Comparison of ENCODE assay signal across 6 worm cellular contexts in the genomic region with DNA sequence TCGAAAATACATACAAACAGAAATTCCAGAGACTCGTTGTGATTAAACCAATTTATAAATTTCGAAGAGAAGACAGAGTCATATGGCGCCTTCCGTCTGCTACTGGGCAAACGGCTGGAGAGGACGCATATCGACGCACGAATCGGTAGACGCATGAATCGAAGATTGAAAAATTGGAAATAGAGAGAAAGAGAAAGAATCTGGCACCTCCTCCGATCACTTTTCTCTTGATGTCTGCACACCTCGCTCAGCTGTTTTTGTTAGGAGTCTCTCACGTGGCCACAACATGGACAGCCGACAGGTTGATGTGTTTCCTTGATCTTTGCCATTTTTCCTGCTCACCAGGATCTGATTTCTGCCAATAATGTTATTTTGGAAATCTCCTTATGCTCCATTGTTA.
TF ChIP-seq lines count a peak whose summit lies in the region.

No protein-coding gene starts in this region.

TF ChIP-seq in whole organism, L1 larva, 84 proteins besides CTCF, POLR2A, EP300 and RAD21 (continues in another document):
- TF ChIP-seq lin-35 (GFP tag; optimal IDR thresholded peaks at IDR 0.05; lab: Kevin White, UChicago), result peak; percentile 28 to 58
- peak; percentile 66 for TF ChIP-seq lin-39 (tag; optimal IDR thresholded peaks at IDR 0.05; lab: Kevin White, UChicago)
- peak; percentile 53 to 65 for TF ChIP-seq lsy-2 (tag; optimal IDR thresholded peaks at IDR 0.05; lab: Kevin White, UChicago)
- peak; percentile 73 for TF ChIP-seq nhr-19 (GFP tag; conservative IDR thresholded peaks at IDR 0.05; lab: Robert Waterston, UW)
- TF ChIP-seq unc-130 (tag; optimal IDR thresholded peaks at IDR 0.05; lab: Kevin White, UChicago), result peak; percentile 65
- peak; percentile 3 to 28 for TF ChIP-seq efl-1 (optimal IDR thresholded peaks at IDR 0.05; lab: Kevin White, UChicago)
- peak in 1 of 2 experiments; percentile 93 for TF ChIP-seq efl-1 (GFP tag; optimal IDR thresholded peaks at IDR 0.05 in 1 of 2; lab: Kevin White, UChicago)
- TF ChIP-seq ceh-90 (tag; optimal IDR thresholded peaks at IDR 0.05; lab: Kevin White, UChicago), result no peak
- no peak for TF ChIP-seq nhr-90 (tag; optimal IDR thresholded peaks at IDR 0.05; lab: Kevin White, UChicago; ENCODE audit: poor library complexity)
- peak; percentile 80 for TF ChIP-seq nhr-20 (tag; optimal IDR thresholded peaks at IDR 0.05; lab: Kevin White, UChicago)
- peak in 1 of 2 experiments; percentile 1 for TF ChIP-seq egl-27 (tag; optimal IDR thresholded peaks at IDR 0.05; lab: Kevin White, UChicago)
- peak in 1 of 3 experiments; percentile 28 for TF ChIP-seq dpl-1 (GFP tag; optimal IDR thresholded peaks at IDR 0.05; lab: Kevin White, UChicago)
- TF ChIP-seq lin-13 (GFP tag; optimal IDR thresholded peaks at IDR 0.05; lab: Kevin White, UChicago), result peak; percentile 50

TF ChIP-seq in whole organism, L2 larva, 48 proteins besides CTCF, POLR2A, EP300 and RAD21 (continues in another document):
- TF ChIP-seq F13H6.1 (tag; optimal IDR thresholded peaks at IDR 0.05; lab: Kevin White, UChicago) (peak; percentile 30), zag-1 (tag; optimal IDR thresholded peaks at IDR 0.05; lab: Kevin White, UChicago) (no peak), ceh-82 (tag; optimal IDR thresholded peaks at IDR 0.05; lab: Kevin White, UChicago) (no peak), skn-1 (tag; optimal IDR thresholded peaks at IDR 0.05; lab: Kevin White, UChicago) (no peak), aly-2 (tag; optimal IDR thresholded peaks at IDR 0.05; lab: Kevin White, UChicago) (no peak), sem-4 (tag; optimal IDR thresholded peaks at IDR 0.05; lab: Kevin White, UChicago) (peak; percentile 50), ztf-11 (tag; optimal IDR thresholded peaks at IDR 0.05; lab: Kevin White, UChicago) (no peak), nhr-237 (tag; optimal IDR thresholded peaks at IDR 0.05; lab: Kevin White, UChicago) (no peak), mbf-1 (tag; optimal IDR thresholded peaks at IDR 0.05; lab: Kevin White, UChicago) (no peak), ceh-16 (tag; optimal IDR thresholded peaks at IDR 0.05; lab: Kevin White, UChicago) (no peak), unc-62 (GFP tag; optimal IDR thresholded peaks at IDR 0.05; lab: Kevin White, UChicago) (no peak), unc-55 (GFP tag; optimal IDR thresholded peaks at IDR 0.05; lab: Kevin White, UChicago) (no peak), fos-1 (tag; optimal IDR thresholded peaks at IDR 0.05; lab: Kevin White, UChicago) (no peak), alr-1 (tag; optimal IDR thresholded peaks at IDR 0.05; lab: Kevin White, UChicago) (no peak), ama-1 (optimal IDR thresholded peaks at IDR 0.05; lab: Kevin White, UChicago) (no peak), lin-13 (GFP tag; optimal IDR thresholded peaks at IDR 0.05; lab: Kevin White, UChicago) (no peak)

TF ChIP-seq in whole organism, L3 larva, 47 proteins besides CTCF, POLR2A, EP300 and RAD21 (continues in another document):
- TF ChIP-seq ceh-28 (tag; optimal IDR thresholded peaks at IDR 0.05; lab: Kevin White, UChicago) (no peak), pha-4 (tag; optimal IDR thresholded peaks at IDR 0.05; lab: Kevin White, UChicago) (no peak), egl-27 (tag; optimal IDR thresholded peaks at IDR 0.05; lab: Kevin White, UChicago) (no peak), fkh-10 (GFP tag; optimal IDR thresholded peaks at IDR 0.05; lab: Kevin White, UChicago) (no peak), lsy-12 (tag; optimal IDR thresholded peaks at IDR 0.05; lab: Kevin White, UChicago) (no peak), ztf-11 (tag; optimal IDR thresholded peaks at IDR 0.05; lab: Kevin White, UChicago) (no peak), nhr-43 (tag; optimal IDR thresholded peaks at IDR 0.05; lab: Kevin White, UChicago; ENCODE audit: poor library complexity, severe bottlenecking) (peak; percentile 42), daf-12 (tag; optimal IDR thresholded peaks at IDR 0.05; lab: Kevin White, UChicago) (no peak), mdl-1 (tag; optimal IDR thresholded peaks at IDR 0.05; lab: Kevin White, UChicago) (no peak), nhr-12 (tag; optimal IDR thresholded peaks at IDR 0.05; lab: Kevin White, UChicago) (no peak), unc-39 (tag; optimal IDR thresholded peaks at IDR 0.05; lab: Kevin White, UChicago) (no peak), skn-1 (tag; optimal IDR thresholded peaks at IDR 0.05; lab: Kevin White, UChicago) (no peak), mml-1 (tag; optimal IDR thresholded peaks at IDR 0.05; lab: Kevin White, UChicago) (no peak), nfya-1 (tag; optimal IDR thresholded peaks at IDR 0.05; lab: Kevin White, UChicago; ENCODE audit: insufficient read depth) (peak; percentile 42), nhr-28 (tag; optimal IDR thresholded peaks at IDR 0.05; lab: Kevin White, UChicago) (no peak), nhr-25 (tag; optimal IDR thresholded peaks at IDR 0.05; lab: Kevin White, UChicago) (no peak)

TF ChIP-seq in whole organism, L4 larva, 104 proteins besides CTCF, POLR2A, EP300 and RAD21 (continues in another document):
- TF ChIP-seq ceh-62 (tag; optimal IDR thresholded peaks at IDR 0.05; lab: Kevin White, UChicago) (no peak), unc-62 (GFP tag; optimal IDR thresholded peaks at IDR 0.05 in 1 of 2; lab: Kevin White, UChicago) (peak in 1 of 2 experiments; percentile 96), unc-62 (tag; optimal IDR thresholded peaks at IDR 0.05; lab: Kevin White, UChicago) (no peak), snpc-4 (tag; optimal IDR thresholded peaks at IDR 0.05; lab: Kevin White, UChicago) (no peak), R02D3.7 (tag; optimal IDR thresholded peaks at IDR 0.05; lab: Kevin White, UChicago) (no peak), ZK337.2 (GFP tag; IDR thresholded peaks at IDR 0.05; lab: Robert Waterston, UW) (no peak), aha-1 (tag; lab: Kevin White, UChicago) (peak; percentile 96), unc-39 (tag; optimal IDR thresholded peaks at IDR 0.05; lab: Kevin White, UChicago) (no peak), ztf-11 (tag; optimal IDR thresholded peaks at IDR 0.05; lab: Kevin White, UChicago) (no peak), lin-38 (GFP tag; IDR thresholded peaks at IDR 0.05; lab: Robert Waterston, UW) (no peak), pqm-1 (tag; optimal IDR thresholded peaks at IDR 0.05; lab: Kevin White, UChicago) (no peak), F49E8.2 (tag; optimal IDR thresholded peaks at IDR 0.05; lab: Kevin White, UChicago; ENCODE audit: borderline replicate concordance) (no peak), madf-5 (GFP tag; IDR thresholded peaks at IDR 0.05; lab: Robert Waterston, UW) (no peak), spr-1 (tag; optimal IDR thresholded peaks at IDR 0.05; lab: Kevin White, UChicago) (no peak), mdl-1 (tag; optimal IDR thresholded peaks at IDR 0.05; lab: Kevin White, UChicago) (peak in 1 of 2 experiments; percentile 12), lin-13 (GFP tag; optimal IDR thresholded peaks at IDR 0.05; lab: Kevin White, UChicago) (no peak), ceh-28 (tag; optimal IDR thresholded peaks at IDR 0.05; lab: Kevin White, UChicago) (no peak)

TF ChIP-seq in whole organism, late embryonic, 69 proteins besides CTCF, POLR2A, EP300 and RAD21:
- TF ChIP-seq ceh-19 (GFP tag; optimal IDR thresholded peaks at IDR 0.05; lab: Kevin White, UChicago) (no peak), elt-2 (tag; optimal IDR thresholded peaks at IDR 0.05; lab: Kevin White, UChicago) (no peak), lin-11 (tag; optimal IDR thresholded peaks at IDR 0.05; lab: Kevin White, UChicago) (no peak), Y22D7AL.16 (tag; optimal IDR thresholded peaks at IDR 0.05; lab: Kevin White, UChicago) (no peak), unc-55 (GFP tag; optimal IDR thresholded peaks at IDR 0.05; lab: Kevin White, UChicago) (peak; percentile 25), ceh-18 (tag; optimal IDR thresholded peaks at IDR 0.05; lab: Kevin White, UChicago) (peak; percentile 34), unc-42 (tag; optimal IDR thresholded peaks at IDR 0.05; lab: Kevin White, UChicago) (no peak), syd-9 (tag; optimal IDR thresholded peaks at IDR 0.05; lab: Kevin White, UChicago) (no peak)

TF ChIP-seq in whole organism, young adult, 124 proteins besides CTCF, POLR2A, EP300 and RAD21:
- TF ChIP-seq T26A5.8 (tag; optimal IDR thresholded peaks at IDR 0.05; lab: Kevin White, UChicago) (no peak), zfh-2 (GFP tag; conservative IDR thresholded peaks at IDR 0.05; lab: Robert Waterston, UW) (peak; percentile 23; the same call in 1 of the 2 replicates), lin-26 (GFP tag; IDR thresholded peaks at IDR 0.05; lab: Robert Waterston, UW) (peak; percentile 46; the same call in 1 of the 2 replicates), F37B4.10 (GFP tag; IDR thresholded peaks at IDR 0.05; lab: Robert Waterston, UW) (no peak), Y53G8AR.9 (GFP tag; conservative IDR thresholded peaks at IDR 0.05; lab: Robert Waterston, UW) (0 out of 2 replicates have a peak, but pooled peaks have one; percentile 29), let-526 (GFP tag; IDR thresholded peaks at IDR 0.05; lab: Robert Waterston, UW) (no peak), ceh-100 (GFP tag; IDR thresholded peaks at IDR 0.05; lab: Robert Waterston, UW) (no peak), F33H1.4 (GFP tag; IDR thresholded peaks at IDR 0.05; lab: Robert Waterston, UW) (no peak), ztf-26 (tag; optimal IDR thresholded peaks at IDR 0.05; lab: Kevin White, UChicago) (no peak), snpc-4 (GFP tag; optimal IDR thresholded peaks at IDR 0.05; lab: Kevin White, UChicago) (no peak), snpc-4 (tag; optimal IDR thresholded peaks at IDR 0.05; lab: Kevin White, UChicago) (no peak)
